Worm (Caenorhabditis elegans) whole organism, L3 larva: ENCODE results near the gene K11D9.3.

Source experiments
- nhr-23 ChIP-seq: fragments of 150-350 bp; optimal IDR thresholded peaks from 2 replicates; lab custom pipeline; 2014; ENCODE audit warnings: missing biosample characterization, missing genetic modification reagents, missing genetic modification characterization
- nhr-67 ChIP-seq: fragments of 150-350 bp; optimal IDR thresholded peaks from 2 replicates; lab custom pipeline; 2014; ENCODE audit warnings: missing biosample characterization, missing genetic modification characterization
- unc-39 ChIP-seq: sonication (generic microtip); optimal IDR thresholded peaks from 4 replicates; lab custom pipeline; 2017; ENCODE audit warnings: missing biosample characterization, missing genetic modification characterization

DNA sequence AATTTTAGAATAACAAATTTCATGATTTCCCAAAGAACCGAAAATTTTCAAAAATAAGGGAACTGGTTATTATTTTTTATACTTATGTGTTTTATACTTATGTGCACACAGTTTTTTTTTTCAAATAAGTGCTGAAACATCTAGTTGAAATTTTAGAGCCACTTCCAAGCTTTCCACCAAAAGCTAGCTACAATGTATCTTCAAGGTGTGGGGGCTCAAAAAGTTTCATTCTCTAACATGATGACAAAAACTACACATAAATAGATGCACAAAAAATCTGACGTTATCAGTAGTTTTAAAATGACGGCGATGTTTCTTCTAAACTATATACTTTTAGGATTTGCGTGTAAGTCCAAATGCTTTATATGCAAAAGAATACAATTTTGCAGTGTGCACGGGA lies 8.0 kb downstream of the K11D9.3 start, which contains the start of gene clec-163:
- TF ChIP-seq unc-39 (tag; lab: Kevin White, UChicago) (no peak), nhr-23 (no peak), nhr-67 (no peak)
